Worm (Caenorhabditis elegans): ENCODE data around the gene F53E2.2.

DNA sequence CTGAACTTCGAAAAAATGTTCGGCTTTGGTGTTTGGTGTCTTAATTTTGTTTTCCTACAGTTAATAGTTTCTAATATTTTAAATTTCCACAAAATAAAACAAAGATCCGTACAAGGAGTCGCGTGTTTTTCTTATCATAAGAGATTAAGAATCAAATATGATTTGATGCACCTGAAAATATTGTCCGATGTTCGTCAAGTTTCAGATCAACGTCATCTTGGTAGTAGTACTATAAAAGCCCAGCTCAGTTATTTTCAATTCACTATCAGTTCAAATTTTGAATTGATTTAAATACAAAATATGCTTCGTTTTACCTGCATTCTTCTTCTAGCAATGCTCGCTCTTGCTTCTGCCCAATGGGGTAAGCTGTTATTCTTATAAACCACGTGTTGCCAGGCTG lies 29.8 kb upstream of the F53E2.2 start, which contains the start of gene cnc-5:
- no peak for TF ChIP-seq him-1 (tag; optimal IDR thresholded peaks at IDR 0.05)
- TF ChIP-seq dao-5 (tag; optimal IDR thresholded peaks at IDR 0.05), result no peak
